Fruit fly (Drosophila melanogaster): ENCODE results near the gene CG2991.

CG2991 gene

dm6 chr2L:2861885-2862620 lies 5.1 kb downstream of the CG2991 start (continued):
- TF ChIP-seq kah (GFP tag; optimal IDR thresholded peaks at IDR 0.05) (peak; percentile 27), chn (GFP tag; optimal IDR thresholded peaks at IDR 0.05) (no peak), grn (GFP tag; optimal IDR thresholded peaks at IDR 0.05) (peak; percentile 8), bab2 (GFP tag; optimal IDR thresholded peaks at IDR 0.05) (no peak), Atf6 (GFP tag; IDR thresholded peaks at IDR 0.05) (peak; percentile 51; the same call in 1 of the 2 replicates), CG30020 (tag; optimal IDR thresholded peaks at IDR 0.05) (no peak), esg (GFP tag; conservative IDR thresholded peaks at IDR 0.05) (no peak), disco-r (GFP tag; optimal IDR thresholded peaks at IDR 0.05) (no peak), cwo (GFP tag; optimal IDR thresholded peaks at IDR 0.05) (peak; percentile 50), HLHmδ (GFP tag; optimal IDR thresholded peaks at IDR 0.05) (peak; percentile 73), CG7271 (tag; optimal IDR thresholded peaks at IDR 0.05) (no peak), Dref (GFP tag; IDR thresholded peaks at IDR 0.05) (no peak), NfI (GFP tag; optimal IDR thresholded peaks at IDR 0.05) (peak; percentile 1), CG12219 (GFP tag; optimal IDR thresholded peaks at IDR 0.05) (peak; percentile 5), mirr (GFP tag; optimal IDR thresholded peaks at IDR 0.05) (peak; percentile 13), CG17829 (tag; optimal IDR thresholded peaks at IDR 0.05) (peak; percentile 23), HLH4C (GFP tag; IDR thresholded peaks at IDR 0.05; ENCODE audit: partially characterized antibody) (peak; percentile 31; the same call in 1 of the 3 replicates), CG18476 (GFP tag; optimal IDR thresholded peaks at IDR 0.05) (peak; percentile 88), CG13287 (GFP tag; IDR thresholded peaks at IDR 0.05; ENCODE audit: partially characterized antibody) (peak; percentile 64), pros (GFP tag; optimal IDR thresholded peaks at IDR 0.05) (peak; percentile 39), CG9797 (GFP tag; optimal IDR thresholded peaks at IDR 0.05) (no peak), wek (GFP tag; optimal IDR thresholded peaks at IDR 0.05) (peak; percentile 39), CG2199 (GFP tag; IDR thresholded peaks at IDR 0.05) (0 out of 3 replicates have a peak, but pooled peaks have one; percentile 14), h (optimal IDR thresholded peaks at IDR 0.05) (no peak), CG15269 (tag; optimal IDR thresholded peaks at IDR 0.05) (peak; percentile 0), CG6175 (GFP tag; IDR thresholded peaks at IDR 0.05) (no peak), abd-A (tag; optimal IDR thresholded peaks at IDR 0.05) (peak; percentile 73), CG6791 (GFP tag; IDR thresholded peaks at IDR 0.05; ENCODE audit: partially characterized antibody) (peak; percentile 68; the same call in 2 of the 3 replicates), CG9727 (GFP tag; optimal IDR thresholded peaks at IDR 0.05) (peak; percentile 23), nom (GFP tag; optimal IDR thresholded peaks at IDR 0.05) (peak; percentile 73), Oaz (GFP tag; IDR thresholded peaks at IDR 0.05) (no peak), CG18599 (GFP tag; optimal IDR thresholded peaks at IDR 0.05) (peak; percentile 71), Elba2 (GFP tag; optimal IDR thresholded peaks at IDR 0.05) (no peak), CG2875 (GFP tag; optimal IDR thresholded peaks at IDR 0.05) (peak; percentile 29), Camta (GFP tag; optimal IDR thresholded peaks at IDR 0.05) (peak; percentile 8), bsh (GFP tag; optimal IDR thresholded peaks at IDR 0.05) (peak; percentile 7 to 55), prd (optimal IDR thresholded peaks at IDR 0.05) (no peak), prd (GFP tag; IDR thresholded peaks at IDR 0.05) (0 out of 3 replicates have a peak, but pooled peaks have one; percentile 3), en (GFP tag; optimal IDR thresholded peaks at IDR 0.05) (no peak), ap (GFP tag; IDR thresholded peaks at IDR 0.05) (no peak), pho (GFP tag; optimal IDR thresholded peaks at IDR 0.05) (peak; percentile 10), CG8388 (GFP tag; optimal IDR thresholded peaks at IDR 0.05) (no peak), Deaf1 (tag; optimal IDR thresholded peaks at IDR 0.05) (peak; percentile 76), lola (GFP tag; optimal IDR thresholded peaks at IDR 0.05) (peak in 1 of 3 experiments; percentile 1), D19B (GFP tag; optimal IDR thresholded peaks at IDR 0.05) (no peak), CG17361 (GFP tag; IDR thresholded peaks at IDR 0.05) (0 out of 3 replicates have a peak, but pooled peaks have one; percentile 28), lab (GFP tag; optimal IDR thresholded peaks at IDR 0.05) (peak; percentile 33), fd64A (GFP tag; optimal IDR thresholded peaks at IDR 0.05) (peak; percentile 49)

All from whole organism, embryonic.